Worm (Caenorhabditis elegans) whole organism, late embryonic: ENCODE results near the gene F25E5.8.

Source experiments
- F13H6.1 ChIP-seq: sonication (generic microtip); optimal IDR thresholded peaks from 2 replicates; lab custom pipeline; 2016; ENCODE audit warnings: missing genetic modification characterization, missing compliant biosample characterization
- K09A11.1 ChIP-seq: sonication (generic microtip); optimal IDR thresholded peaks from 2 replicates; lab custom pipeline; 2017; ENCODE audit warnings: antibody characterized with exemption, mild to moderate bottlenecking, missing genetic modification characterization, missing compliant biosample characterization; ENCODE audit not compliant: insufficient read depth
- Y22D7AL.16 ChIP-seq: sonication (generic microtip); optimal IDR thresholded peaks from 2 replicates; lab custom pipeline; 2016; ENCODE audit warnings: missing genetic modification characterization, missing compliant biosample characterization
- ama-1 ChIP-seq: fragments of 150-350 bp; optimal IDR thresholded peaks from 2 replicates; lab custom pipeline; 2014
- ceh-18 ChIP-seq: sonication (generic microtip); optimal IDR thresholded peaks from 2 replicates; lab custom pipeline; 2016; ENCODE audit warnings: missing genetic modification characterization, missing compliant biosample characterization
- ceh-19 ChIP-seq: fragments of 200-800 bp; sonication (Bioruptor generic); optimal IDR thresholded peaks from 2 replicates; lab custom pipeline; 2018; ENCODE audit warnings: mild to moderate bottlenecking, missing genetic modification characterization, missing compliant biosample characterization
- ceh-2 ChIP-seq: sonication (generic microtip); optimal IDR thresholded peaks from 2 replicates; lab custom pipeline; 2016; ENCODE audit warnings: missing genotype, missing genetic modification characterization, missing compliant biosample characterization
- ceh-22 ChIP-seq: sonication (generic microtip); optimal IDR thresholded peaks from 2 replicates; lab custom pipeline; 2017; ENCODE audit warnings: missing biosample characterization, missing genetic modification characterization
- ceh-24 ChIP-seq: sonication (generic microtip); optimal IDR thresholded peaks from 2 replicates; lab custom pipeline; 2016; ENCODE audit warnings: mild to moderate bottlenecking, missing genetic modification characterization, missing compliant biosample characterization
- ceh-9 ChIP-seq: sonication (generic microtip); optimal IDR thresholded peaks from 2 replicates; lab custom pipeline; 2016; ENCODE audit warnings: mild to moderate bottlenecking, missing genetic modification characterization, inconsistent platforms, missing compliant biosample characterization
- che-1 ChIP-seq: sonication (generic microtip); optimal IDR thresholded peaks from 2 replicates; lab custom pipeline; 2016; ENCODE audit warnings: mild to moderate bottlenecking, missing genetic modification characterization, missing compliant biosample characterization
- dve-1 ChIP-seq: sonication (generic microtip); optimal IDR thresholded peaks from 2 replicates; lab custom pipeline; 2017; ENCODE audit warnings: antibody characterized with exemption, mild to moderate bottlenecking, missing genetic modification characterization, missing compliant biosample characterization
- elt-2 ChIP-seq: sonication (generic microtip); optimal IDR thresholded peaks from 2 replicates; lab custom pipeline; 2016; ENCODE audit warnings: missing genetic modification reagents, missing genetic modification characterization, missing compliant biosample characterization
- ets-4 ChIP-seq: sonication (generic microtip); optimal IDR thresholded peaks from 2 replicates; lab custom pipeline; 2016; ENCODE audit warnings: missing genetic modification characterization, missing compliant biosample characterization
- eyg-1 ChIP-seq: sonication (generic microtip); optimal IDR thresholded peaks from 2 replicates; lab custom pipeline; 2016; ENCODE audit warnings: missing genotype, missing genetic modification characterization, missing compliant biosample characterization
- fax-1 ChIP-seq: sonication (generic microtip); optimal IDR thresholded peaks from 2 replicates; lab custom pipeline; 2016; ENCODE audit warnings: missing genotype, missing genetic modification characterization, missing compliant biosample characterization
- fkh-6 ChIP-seq: sonication (generic microtip); optimal IDR thresholded peaks from 2 replicates; lab custom pipeline; 2016; ENCODE audit warnings: missing genetic modification characterization, missing compliant biosample characterization
- gmeb-2 ChIP-seq: sonication (generic microtip); optimal IDR thresholded peaks from 2 replicates; lab custom pipeline; 2016; ENCODE audit warnings: missing genetic modification characterization, inconsistent platforms, missing compliant biosample characterization
- hlh-30 ChIP-seq: sonication (generic microtip); optimal IDR thresholded peaks from 2 replicates; lab custom pipeline; 2017; ENCODE audit warnings: antibody characterized with exemption, missing genetic modification characterization, missing compliant biosample characterization; ENCODE audit not compliant: insufficient read depth
- lin-11 ChIP-seq: fragments of 200-800 bp; sonication (Bioruptor generic); optimal IDR thresholded peaks from 2 replicates; lab custom pipeline; 2018; ENCODE audit warnings: mild to moderate bottlenecking, missing genetic modification characterization, missing compliant biosample characterization
- madf-2 ChIP-seq: sonication (generic microtip); optimal IDR thresholded peaks from 2 replicates; lab custom pipeline; 2017; ENCODE audit warnings: missing genetic modification characterization, missing compliant biosample characterization
- nfya-1 ChIP-seq: sonication (generic microtip); optimal IDR thresholded peaks from 2 replicates; lab custom pipeline; 2017; ENCODE audit warnings: missing genetic modification characterization, mild to moderate bottlenecking, missing compliant biosample characterization, antibody characterized with exemption, moderate library complexity
- nhr-11 ChIP-seq: fragments of 150-350 bp; optimal IDR thresholded peaks from 2 replicates; lab custom pipeline; 2014; ENCODE audit warnings: missing biosample characterization, missing genetic modification characterization
- nhr-232 ChIP-seq: sonication (generic microtip); optimal IDR thresholded peaks from 2 replicates; lab custom pipeline; 2016; ENCODE audit warnings: missing genetic modification characterization, missing compliant biosample characterization
- pax-1 ChIP-seq: fragments of 150-350 bp; optimal IDR thresholded peaks from 2 replicates; lab custom pipeline; 2014; ENCODE audit warnings: missing biosample characterization, missing genetic modification characterization
- pha-4 ChIP-seq: fragments of 150-350 bp; optimal IDR thresholded peaks from 2 replicates; lab custom pipeline; 2018; ENCODE audit warnings: missing biosample characterization, missing genetic modification reagents, missing genetic modification characterization
- ref-2 ChIP-seq: sonication (generic microtip); optimal IDR thresholded peaks from 2 replicates; lab custom pipeline; 2016; ENCODE audit warnings: missing genetic modification characterization, missing compliant biosample characterization
- rnt-1 ChIP-seq: sonication (generic microtip); optimal IDR thresholded peaks from 2 replicates; lab custom pipeline; 2016; ENCODE audit warnings: missing genetic modification characterization, missing compliant biosample characterization
- sdc-2 ChIP-seq: sonication (generic microtip); optimal IDR thresholded peaks from 2 replicates; lab custom pipeline; 2016; ENCODE audit warnings: missing genotype, missing genetic modification characterization, missing compliant biosample characterization
- sox-2 ChIP-seq: fragments of 200-800 bp; sonication (Bioruptor generic); IDR thresholded peaks from 2 replicates; pipeline ENCODE4 v1.3.6; 2022; ENCODE audit warnings: missing genetic modification reagents, missing genetic modification characterization, missing compliant biosample characterization
- sox-4 ChIP-seq: sonication (generic microtip); optimal IDR thresholded peaks from 2 replicates; lab custom pipeline; 2017; ENCODE audit warnings: mild to moderate bottlenecking, missing genetic modification characterization, inconsistent platforms, missing compliant biosample characterization
- syd-9 ChIP-seq: sonication (generic microtip); optimal IDR thresholded peaks from 2 replicates; lab custom pipeline; 2016; ENCODE audit warnings: mild to moderate bottlenecking, missing genetic modification characterization, moderate library complexity, missing compliant biosample characterization
- tbx-7 ChIP-seq: sonication (generic microtip); optimal IDR thresholded peaks from 2 replicates; lab custom pipeline; 2016; ENCODE audit warnings: missing genotype, missing genetic modification characterization, missing compliant biosample characterization
- ttx-3 ChIP-seq: sonication (generic microtip); optimal IDR thresholded peaks from 2 replicates; lab custom pipeline; 2016; ENCODE audit warnings: missing genetic modification reagents, missing genetic modification characterization, missing compliant biosample characterization
- unc-3 ChIP-seq, 2 experiments: fragments of 200-800 bp in 1 of 2; sonication (Bioruptor generic) in 1 of 2; sonication (generic microtip) in 1 of 2; conservative IDR thresholded peaks in 1 of 2; optimal IDR thresholded peaks in 1 of 2; 2 replicates each; pipeline versions ENCODE4 v1.3.6 to Lab custom; 2016 to 2022; ENCODE audit warnings: missing compliant biosample characterization in 2 of 2, missing genetic modification characterization in 2 of 2, missing genetic modification reagents in 1 of 2
- unc-42 ChIP-seq: sonication (generic microtip); optimal IDR thresholded peaks from 2 replicates; lab custom pipeline; 2016; ENCODE audit warnings: missing genotype, missing genetic modification characterization, missing compliant biosample characterization
- unc-86 ChIP-seq: sonication (generic microtip); optimal IDR thresholded peaks from 2 replicates; lab custom pipeline; 2016; ENCODE audit warnings: missing genetic modification characterization, missing compliant biosample characterization
- zip-5 ChIP-seq: sonication (generic microtip); optimal IDR thresholded peaks from 2 replicates; lab custom pipeline; 2016; ENCODE audit warnings: missing genetic modification characterization, missing compliant biosample characterization

F25E5.8 gene

DNA sequence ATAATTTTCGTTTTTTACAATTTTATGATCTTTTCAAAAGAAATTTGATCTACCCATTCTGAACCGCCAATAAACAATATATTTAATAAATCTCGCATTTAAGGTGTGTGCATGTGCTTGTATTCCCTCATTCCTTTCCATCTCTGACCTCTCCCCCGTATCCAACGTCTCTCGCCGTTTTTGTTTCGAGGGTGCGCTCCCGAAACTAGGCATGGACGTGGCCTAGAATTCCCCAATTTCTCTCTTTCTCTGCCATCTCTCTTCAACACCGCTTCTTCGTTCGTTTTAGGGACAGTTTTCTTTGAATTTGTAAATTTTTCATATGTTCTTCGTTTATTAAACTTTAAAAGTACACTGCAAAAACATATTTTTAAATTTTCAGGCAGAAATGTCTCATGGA lies 29.8 kb downstream of the F25E5.8 start, which contains the start of gene F25E5.1 (continued):
- TF ChIP-seq ttx-3 (tag; lab: Kevin White, UChicago) (no peak), Y22D7AL.16 (tag; lab: Kevin White, UChicago) (no peak), rnt-1 (tag; lab: Kevin White, UChicago) (peak; percentile 80), gmeb-2 (peak; percentile 25), ets-4 (tag; lab: Kevin White, UChicago) (peak; percentile 78), unc-42 (tag; lab: Kevin White, UChicago) (peak; percentile 61), sdc-2 (tag; lab: Kevin White, UChicago) (peak; percentile 47), pax-1 (tag; lab: Kevin White, UChicago) (no peak), nhr-11 (tag; lab: Kevin White, UChicago) (no peak), ref-2 (peak; percentile 36), pha-4 (tag; lab: Kevin White, UChicago) (no peak), ceh-18 (tag; lab: Kevin White, UChicago) (peak; percentile 30), ceh-24 (tag; lab: Kevin White, UChicago) (no peak), syd-9 (tag; lab: Kevin White, UChicago) (no peak), lin-11 (tag; lab: Kevin White, UChicago) (no peak), ceh-9 (tag; lab: Kevin White, UChicago) (no peak), fkh-6 (peak; percentile 53), ceh-19 (GFP tag; lab: Kevin White, UChicago) (no peak), eyg-1 (tag; lab: Kevin White, UChicago) (peak; percentile 53), zip-5 (tag; lab: Kevin White, UChicago) (peak; percentile 42), dve-1 (tag; lab: Kevin White, UChicago) (no peak), madf-2 (tag; lab: Kevin White, UChicago) (no peak), nfya-1 (tag; lab: Kevin White, UChicago) (peak; percentile 70), che-1 (no peak)
- TF ChIP-seq, all 69 proteins: peak for 30

DNA sequence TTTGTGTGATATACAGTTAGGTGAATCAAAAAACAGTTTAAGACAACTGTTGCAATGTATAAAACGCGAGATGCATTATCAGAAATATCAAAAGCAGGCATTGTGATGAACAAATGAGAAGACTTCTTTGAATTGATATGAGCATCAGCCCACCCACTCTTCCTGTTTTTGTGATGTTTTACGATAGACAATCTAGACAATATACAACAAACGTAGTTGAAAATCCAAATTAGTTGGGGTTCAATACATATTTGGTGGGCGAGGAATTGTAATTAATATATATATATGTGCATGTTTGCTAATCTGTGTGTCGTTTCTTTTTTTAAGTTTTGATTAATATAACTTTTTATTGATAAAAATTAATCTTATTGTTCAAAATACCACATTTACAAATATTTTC lies 37.1 kb downstream of the F25E5.8 start, which contains the start of gene str-28:
TSS of gene str-28 (minus strand) at position 101 of the 400 bp plus-strand sequence.
- TF ChIP-seq K09A11.1 (tag; lab: Kevin White, UChicago): no peak
- no peak for TF ChIP-seq ref-2
- no peak for TF ChIP-seq eyg-1 (tag; lab: Kevin White, UChicago)
- TF ChIP-seq tbx-7 (tag; lab: Kevin White, UChicago): no peak
- no peak for TF ChIP-seq rnt-1 (tag; lab: Kevin White, UChicago)
- no peak for TF ChIP-seq ets-4 (tag; lab: Kevin White, UChicago)
- TF ChIP-seq zip-5 (tag; lab: Kevin White, UChicago): no peak
- no peak for TF ChIP-seq unc-3 (GFP tag; conservative IDR thresholded peaks at IDR 0.05; lab: Robert Waterston, UW)
- no peak for TF ChIP-seq unc-3 (tag; optimal IDR thresholded peaks at IDR 0.05; lab: Kevin White, UChicago)
- TF ChIP-seq nhr-232 (tag; lab: Kevin White, UChicago): no peak
- TF ChIP-seq sdc-2 (tag; lab: Kevin White, UChicago): no peak
- no peak for TF ChIP-seq fax-1 (tag; lab: Kevin White, UChicago)
- no peak for TF ChIP-seq F13H6.1 (tag; lab: Kevin White, UChicago)
- TF ChIP-seq nfya-1 (tag; lab: Kevin White, UChicago): no peak
- TF ChIP-seq ceh-2: no peak
- no peak for TF ChIP-seq unc-86 (tag; lab: Kevin White, UChicago)
- no peak for TF ChIP-seq ceh-24 (tag; lab: Kevin White, UChicago)
- no peak for TF ChIP-seq hlh-30 (tag; lab: Kevin White, UChicago)
- no peak for TF ChIP-seq ttx-3 (tag; lab: Kevin White, UChicago)
- TF ChIP-seq, all 69 proteins: peak for 0

DNA sequence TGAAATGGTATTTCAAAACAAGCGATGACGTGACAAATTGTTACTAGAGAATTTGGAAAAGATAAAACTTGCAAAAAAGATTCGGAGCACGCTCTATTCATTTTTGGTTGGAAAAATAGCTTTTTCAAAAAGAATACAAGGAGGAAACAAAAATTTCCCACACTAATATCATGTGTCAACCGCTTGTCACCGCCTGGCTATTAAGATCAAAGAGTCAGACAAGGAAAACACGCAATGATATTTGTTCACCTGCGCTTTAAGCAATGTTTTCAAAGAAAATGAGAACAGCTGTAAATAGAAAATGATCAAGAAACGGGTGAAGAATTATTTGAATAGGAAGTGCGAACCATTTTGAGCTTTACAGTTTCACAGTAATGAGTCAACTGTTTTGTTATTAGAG lies 41.0 kb downstream of the F25E5.8 start, which contains the start of gene srh-125:
TSS of gene srh-125 (minus strand) at position 101 of the 400 bp plus-strand sequence.
- no peak for TF ChIP-seq pax-1 (tag; lab: Kevin White, UChicago)
- TF ChIP-seq ttx-3 (tag; lab: Kevin White, UChicago): no peak
- no peak for TF ChIP-seq elt-2 (tag; lab: Kevin White, UChicago)
- TF ChIP-seq ceh-22 (tag; lab: Kevin White, UChicago): no peak
- TF ChIP-seq ceh-9 (tag; lab: Kevin White, UChicago): no peak
- TF ChIP-seq ama-1 (lab: Kevin White, UChicago): no peak
- TF ChIP-seq sox-2: no peak
- no peak for TF ChIP-seq sdc-2 (tag; lab: Kevin White, UChicago)
- TF ChIP-seq sox-4: no peak
- TF ChIP-seq ets-4 (tag; lab: Kevin White, UChicago): no peak
- TF ChIP-seq unc-86 (tag; lab: Kevin White, UChicago): no peak
- no peak for TF ChIP-seq nfya-1 (tag; lab: Kevin White, UChicago)
